Worm (Caenorhabditis elegans) whole organism, L3 larva: Measurements from ENCODE around the gene ZK470.14.
A peak's percentile ranks its signal among the peaks of the same experiment; 100 is the strongest.

Source experiments
- R02D3.7 ChIP-seq: fragments of 150-350 bp; optimal IDR thresholded peaks from 2 replicates; lab custom pipeline; 2014; ENCODE audit warnings: missing biosample characterization, missing genetic modification characterization
- ZK546.5 ChIP-seq: sonication (generic microtip); optimal IDR thresholded peaks from 2 replicates; lab custom pipeline; 2017; ENCODE audit warnings: missing biosample characterization, missing genetic modification characterization
- aly-2 ChIP-seq: fragments of 150-350 bp; optimal IDR thresholded peaks from 2 replicates; lab custom pipeline; 2014; ENCODE audit warnings: missing biosample characterization, missing genetic modification characterization
- ama-1 ChIP-seq: fragments of 150-350 bp; optimal IDR thresholded peaks from 2 replicates; lab custom pipeline; 2018
- ceh-16 ChIP-seq: sonication (generic microtip); optimal IDR thresholded peaks from 2 replicates; lab custom pipeline; 2017; ENCODE audit warnings: missing biosample characterization, missing genetic modification characterization
- ceh-28 ChIP-seq: fragments of 150-350 bp; optimal IDR thresholded peaks from 2 replicates; lab custom pipeline; 2014; ENCODE audit warnings: missing biosample characterization, missing genetic modification reagents, missing genetic modification characterization
- ceh-82 ChIP-seq: fragments of 150-350 bp; optimal IDR thresholded peaks from 2 replicates; lab custom pipeline; 2014; ENCODE audit warnings: missing biosample characterization, missing genetic modification characterization
- ceh-9 ChIP-seq: sonication (generic microtip); optimal IDR thresholded peaks from 2 replicates; lab custom pipeline; 2018; ENCODE audit warnings: missing biosample characterization, missing genetic modification characterization
- daf-12 ChIP-seq: fragments of 150-350 bp; optimal IDR thresholded peaks from 2 replicates; lab custom pipeline; 2014; ENCODE audit warnings: missing biosample characterization, missing genetic modification reagents, missing genetic modification characterization
- egl-27 ChIP-seq: sonication (generic microtip); optimal IDR thresholded peaks from 4 replicates; lab custom pipeline; 2017; ENCODE audit warnings: missing biosample characterization, missing genetic modification reagents, missing genetic modification characterization
- egl-5 ChIP-seq: fragments of 150-350 bp; optimal IDR thresholded peaks from 2 replicates; lab custom pipeline; 2017; ENCODE audit warnings: missing biosample characterization, missing genetic modification reagents, missing genetic modification characterization, inconsistent platforms
- elt-1 ChIP-seq: fragments of 150-350 bp; optimal IDR thresholded peaks from 2 replicates; lab custom pipeline; 2014; ENCODE audit warnings: missing biosample characterization, missing genetic modification characterization
- elt-2 ChIP-seq: sonication (generic microtip); optimal IDR thresholded peaks from 2 replicates; lab custom pipeline; 2016; ENCODE audit warnings: missing genetic modification reagents, mild to moderate bottlenecking, missing genetic modification characterization, missing compliant biosample characterization
- elt-3 ChIP-seq, 3 experiments: fragments of 150-350 bp in 1 of 3; sonication (generic microtip) in 2 of 3; optimal IDR thresholded peaks; 2 replicates in 2 of 3; 4 replicates in 1 of 3; lab custom pipeline; 2014 to 2017; ENCODE audit warnings: missing biosample characterization in 3 of 3, missing genetic modification characterization in 3 of 3
- eor-1 ChIP-seq, 2 experiments: fragments of 150-350 bp; optimal IDR thresholded peaks; 2 replicates each; lab custom pipeline; 2014 to 2018; ENCODE audit warnings: missing biosample characterization in 2 of 2, missing genetic modification characterization in 2 of 2
- fkh-10 ChIP-seq: sonication (generic microtip); optimal IDR thresholded peaks from 2 replicates; lab custom pipeline; 2017; ENCODE audit warnings: missing biosample characterization, missing genetic modification reagents, missing genetic modification characterization
- fkh-2 ChIP-seq: fragments of 150-350 bp; optimal IDR thresholded peaks from 2 replicates; lab custom pipeline; 2014; ENCODE audit warnings: missing biosample characterization, missing genetic modification reagents, missing genetic modification characterization
- fos-1 ChIP-seq: fragments of 150-350 bp; optimal IDR thresholded peaks from 2 replicates; lab custom pipeline; 2014; ENCODE audit warnings: missing biosample characterization, missing genetic modification characterization
- hmg-11 ChIP-seq: sonication (generic microtip); optimal IDR thresholded peaks from 2 replicates; lab custom pipeline; 2016; ENCODE audit warnings: missing genetic modification characterization, missing compliant biosample characterization
- jun-1 ChIP-seq: fragments of 150-350 bp; optimal IDR thresholded peaks from 2 replicates; lab custom pipeline; 2014; ENCODE audit warnings: missing biosample characterization, missing genetic modification reagents, missing genetic modification characterization
- lin-15B ChIP-seq: fragments of 150-350 bp; optimal IDR thresholded peaks from 2 replicates; lab custom pipeline; 2014; ENCODE audit warnings: missing biosample characterization, missing genetic modification characterization
- lin-39 ChIP-seq: fragments of 150-350 bp; optimal IDR thresholded peaks from 2 replicates; lab custom pipeline; 2018; ENCODE audit warnings: missing biosample characterization, missing genetic modification reagents, missing genetic modification characterization
- lsy-12 ChIP-seq: sonication (generic microtip); optimal IDR thresholded peaks from 2 replicates; lab custom pipeline; 2016; ENCODE audit warnings: mild to moderate bottlenecking, missing genetic modification characterization, missing compliant biosample characterization
- mdl-1 ChIP-seq: fragments of 150-350 bp; optimal IDR thresholded peaks from 2 replicates; lab custom pipeline; 2014; ENCODE audit warnings: missing biosample characterization, missing genetic modification characterization
- mml-1 ChIP-seq: fragments of 150-350 bp; sonication (generic microtip); optimal IDR thresholded peaks from 3 replicates; lab custom pipeline; 2014; ENCODE audit warnings: missing biosample characterization, missing genetic modification characterization
- nfya-1 ChIP-seq: sonication (generic microtip); optimal IDR thresholded peaks from 2 replicates; lab custom pipeline; 2017; ENCODE audit warnings: missing genetic modification characterization, mild to moderate bottlenecking, missing compliant biosample characterization, antibody characterized with exemption, moderate library complexity; ENCODE audit not compliant: insufficient read depth
- nhr-11 ChIP-seq: fragments of 150-350 bp; optimal IDR thresholded peaks from 2 replicates; lab custom pipeline; 2014; ENCODE audit warnings: missing biosample characterization, missing genetic modification characterization
- nhr-12 ChIP-seq: fragments of 150-350 bp; optimal IDR thresholded peaks from 2 replicates; lab custom pipeline; 2014; ENCODE audit warnings: missing biosample characterization, missing genetic modification characterization
- nhr-23 ChIP-seq: fragments of 150-350 bp; optimal IDR thresholded peaks from 2 replicates; lab custom pipeline; 2014; ENCODE audit warnings: missing biosample characterization, missing genetic modification reagents, missing genetic modification characterization
- nhr-237 ChIP-seq: fragments of 150-350 bp; optimal IDR thresholded peaks from 2 replicates; lab custom pipeline; 2014; ENCODE audit warnings: missing biosample characterization, missing genetic modification characterization
- nhr-25 ChIP-seq: sonication (generic microtip); optimal IDR thresholded peaks from 2 replicates; lab custom pipeline; 2017; ENCODE audit warnings: missing biosample characterization, missing genetic modification characterization
- nhr-28 ChIP-seq: fragments of 150-350 bp; optimal IDR thresholded peaks from 2 replicates; lab custom pipeline; 2014; ENCODE audit warnings: missing biosample characterization, missing genetic modification characterization
- nhr-43 ChIP-seq: sonication (generic microtip); optimal IDR thresholded peaks from 2 replicates; lab custom pipeline; 2016; ENCODE audit warnings: mild to moderate bottlenecking, missing genetic modification characterization, missing compliant biosample characterization; ENCODE audit not compliant: poor library complexity, severe bottlenecking
- nhr-67 ChIP-seq: fragments of 150-350 bp; optimal IDR thresholded peaks from 2 replicates; lab custom pipeline; 2014; ENCODE audit warnings: missing biosample characterization, missing genetic modification characterization
- nhr-76 ChIP-seq: fragments of 150-350 bp; sonication (generic microtip); optimal IDR thresholded peaks from 5 replicates; lab custom pipeline; 2014; ENCODE audit warnings: missing biosample characterization, missing genetic modification characterization
- nhr-77 ChIP-seq: fragments of 150-350 bp; optimal IDR thresholded peaks from 2 replicates; lab custom pipeline; 2014; ENCODE audit warnings: missing biosample characterization, missing genetic modification characterization
- pha-4 ChIP-seq: fragments of 150-350 bp; optimal IDR thresholded peaks from 2 replicates; lab custom pipeline; 2014; ENCODE audit warnings: missing biosample characterization, missing genetic modification reagents, missing genetic modification characterization
- pqm-1 ChIP-seq: fragments of 150-350 bp; optimal IDR thresholded peaks from 2 replicates; lab custom pipeline; 2017; ENCODE audit warnings: missing biosample characterization, missing genetic modification characterization, inconsistent platforms
- sea-2 ChIP-seq: fragments of 150-350 bp; sonication (generic microtip); optimal IDR thresholded peaks from 4 replicates; lab custom pipeline; 2014; ENCODE audit warnings: missing biosample characterization, missing genetic modification reagents, missing genetic modification characterization
- skn-1 ChIP-seq: fragments of 150-350 bp; optimal IDR thresholded peaks from 2 replicates; lab custom pipeline; 2014; ENCODE audit warnings: missing biosample characterization, missing genetic modification characterization
- snpc-4 ChIP-seq: fragments of 150-350 bp; optimal IDR thresholded peaks from 2 replicates; lab custom pipeline; 2014; ENCODE audit warnings: missing biosample characterization, missing genetic modification characterization
- tbx-2 ChIP-seq: sonication (generic microtip); optimal IDR thresholded peaks from 2 replicates; lab custom pipeline; 2016; ENCODE audit warnings: mild to moderate bottlenecking, missing genetic modification characterization, missing compliant biosample characterization
- unc-39 ChIP-seq: sonication (generic microtip); optimal IDR thresholded peaks from 4 replicates; lab custom pipeline; 2017; ENCODE audit warnings: missing biosample characterization, missing genetic modification characterization
- unc-62 ChIP-seq: fragments of 150-350 bp; sonication (generic microtip); optimal IDR thresholded peaks from 4 replicates; lab custom pipeline; 2014; ENCODE audit warnings: missing biosample characterization, missing genetic modification reagents, missing genetic modification characterization
- zag-1 ChIP-seq: fragments of 150-350 bp; optimal IDR thresholded peaks from 2 replicates; lab custom pipeline; 2014; ENCODE audit warnings: missing biosample characterization, missing genetic modification characterization
- ztf-11 ChIP-seq: fragments of 150-350 bp; optimal IDR thresholded peaks from 2 replicates; lab custom pipeline; 2014; ENCODE audit warnings: missing biosample characterization, missing genetic modification characterization
- ztf-4 ChIP-seq: fragments of 150-350 bp; optimal IDR thresholded peaks from 2 replicates; lab custom pipeline; 2014; ENCODE audit warnings: missing biosample characterization, missing genetic modification characterization

The ZK470.14 gene

ce11 chrX:4209131-4209530 lies 41.9 kb downstream of the ZK470.14 start:
- TF ChIP-seq nhr-76 (tag; lab: Kevin White, UChicago), result peak; percentile 93
- TF ChIP-seq nhr-237 (tag; lab: Kevin White, UChicago), result peak; percentile 93
- TF ChIP-seq mdl-1 (tag; lab: Kevin White, UChicago), result peak; percentile 73
- peak; percentile 59 to 98 (median 94) for TF ChIP-seq elt-3 (tag; optimal IDR thresholded peaks at IDR 0.05; lab: Kevin White, UChicago)
- peak; percentile 99 for TF ChIP-seq egl-5 (tag; lab: Kevin White, UChicago)
- peak; percentile 44 for TF ChIP-seq lin-15B
- peak; percentile 86 for TF ChIP-seq elt-2 (tag; lab: Kevin White, UChicago)
- TF ChIP-seq skn-1, result peak; percentile 93
- peak; percentile 100 for TF ChIP-seq jun-1 (tag; lab: Kevin White, UChicago)
- peak; percentile 96 for TF ChIP-seq snpc-4 (tag; lab: Kevin White, UChicago)
- peak; percentile 95 for TF ChIP-seq R02D3.7 (tag; lab: Kevin White, UChicago)
- TF ChIP-seq fos-1 (tag; lab: Kevin White, UChicago), result peak; percentile 94
- TF ChIP-seq nhr-25 (tag; lab: Kevin White, UChicago), result peak; percentile 98
- TF ChIP-seq fkh-2, result peak; percentile 88
- peak; percentile 99 for TF ChIP-seq ceh-82 (tag; lab: Kevin White, UChicago)
- peak; percentile 58 for TF ChIP-seq nhr-67 (tag; lab: Kevin White, UChicago)
- TF ChIP-seq ZK546.5 (tag; lab: Kevin White, UChicago), result peak; percentile 62
- peak; percentile 97 for TF ChIP-seq fkh-10 (GFP tag; lab: Kevin White, UChicago)
- peak; percentile 100 for TF ChIP-seq ceh-28 (tag; lab: Kevin White, UChicago)
- TF ChIP-seq nfya-1 (tag; lab: Kevin White, UChicago), result peak; percentile 98
- TF ChIP-seq mml-1 (tag; lab: Kevin White, UChicago), result no peak
- peak; percentile 95 for TF ChIP-seq ceh-9 (tag; lab: Kevin White, UChicago)
- peak; percentile 88 for TF ChIP-seq elt-1
- TF ChIP-seq nhr-43 (tag; lab: Kevin White, UChicago), result peak; percentile 99
- TF ChIP-seq nhr-11 (tag; lab: Kevin White, UChicago), result peak; percentile 97
- peak; percentile 99 for TF ChIP-seq lin-39 (tag; lab: Kevin White, UChicago)
- peak; percentile 99 for TF ChIP-seq tbx-2 (tag; lab: Kevin White, UChicago)
- TF ChIP-seq aly-2 (tag; lab: Kevin White, UChicago), result peak; percentile 97
- peak; percentile 68 for TF ChIP-seq ama-1 (lab: Kevin White, UChicago)
- peak; percentile 93 for TF ChIP-seq daf-12
- TF ChIP-seq ztf-11, result peak; percentile 70
- peak; percentile 98 for TF ChIP-seq pha-4 (tag; lab: Kevin White, UChicago)
- TF ChIP-seq eor-1 (tag; optimal IDR thresholded peaks at IDR 0.05; lab: Kevin White, UChicago), result peak in 1 of 2 experiments; percentile 76
- peak; percentile 97 for TF ChIP-seq egl-27 (tag; lab: Kevin White, UChicago)
- TF ChIP-seq unc-39, result no peak
- peak; percentile 97 for TF ChIP-seq lsy-12 (tag; lab: Kevin White, UChicago)
- TF ChIP-seq sea-2 (GFP tag; lab: Kevin White, UChicago), result no peak
- TF ChIP-seq ceh-16, result peak; percentile 68
- TF ChIP-seq nhr-28, result peak; percentile 87
- peak; percentile 97 for TF ChIP-seq unc-62 (GFP tag; lab: Kevin White, UChicago)
- peak; percentile 94 for TF ChIP-seq ztf-4
- peak; percentile 95 for TF ChIP-seq zag-1
- TF ChIP-seq pqm-1, result peak; percentile 82
- peak; percentile 34 for TF ChIP-seq nhr-12 (tag; lab: Kevin White, UChicago)
- peak; percentile 100 for TF ChIP-seq nhr-77
- peak; percentile 99 for TF ChIP-seq nhr-23 (tag; lab: Kevin White, UChicago)
- TF ChIP-seq hmg-11, result peak; percentile 91
